Fruit fly (Drosophila melanogaster): Measurements from ENCODE around the gene Tmem43.

DNA sequence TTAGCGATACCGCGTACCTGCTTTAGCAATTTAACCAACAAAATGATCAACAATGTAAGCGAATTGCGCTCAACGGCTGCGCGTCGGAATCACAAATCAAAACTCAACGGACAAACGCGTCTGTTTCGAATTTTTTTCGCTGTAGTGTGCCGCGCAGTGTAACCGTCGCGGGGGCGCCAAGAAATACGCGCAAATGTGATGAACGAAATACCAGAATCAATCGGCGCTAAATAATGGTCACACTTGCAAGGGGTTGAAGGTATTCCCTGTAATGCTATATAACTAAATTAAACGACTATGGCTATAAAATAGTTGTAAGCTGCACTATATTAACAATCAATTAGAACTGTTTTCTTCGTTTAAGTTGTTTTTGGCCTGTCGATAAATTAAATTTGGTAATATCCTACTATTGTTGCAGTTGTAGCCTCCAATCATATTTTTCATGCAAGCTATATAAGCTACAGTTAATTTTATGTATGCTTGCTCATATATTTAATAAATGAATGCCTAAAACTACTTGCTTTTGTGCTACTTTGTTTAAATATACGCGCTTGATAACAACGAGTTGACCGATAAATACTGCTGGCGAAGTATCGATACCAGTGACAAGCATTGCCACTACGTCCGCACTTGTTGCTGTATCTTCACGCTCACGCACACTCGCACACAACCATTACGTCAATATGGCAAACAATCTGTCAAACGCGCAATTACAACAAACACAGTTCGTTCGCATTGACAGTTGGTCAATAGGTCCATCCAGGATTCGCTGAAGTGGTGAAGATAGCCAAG, 3.0 kb downstream of the Tmem43 start, which contains the start of the genes pbl and CG8281:
- TF ChIP-seq cic (GFP tag; optimal IDR thresholded peaks at IDR 0.05), result no peak
- TF ChIP-seq cnc (optimal IDR thresholded peaks at IDR 0.05), result no peak
- no peak for TF ChIP-seq tj (GFP tag; optimal IDR thresholded peaks at IDR 0.05)
- peak; percentile 20 for TF ChIP-seq Mnt (GFP tag; optimal IDR thresholded peaks at IDR 0.05)
- TF ChIP-seq Crg-1 (GFP tag; optimal IDR thresholded peaks at IDR 0.05), result peak; percentile 35
- no peak for TF ChIP-seq Clk (GFP tag; optimal IDR thresholded peaks at IDR 0.05)
- no peak for TF ChIP-seq Hr96 (GFP tag; optimal IDR thresholded peaks at IDR 0.05)
- peak; percentile 46 for TF ChIP-seq toe (GFP tag; optimal IDR thresholded peaks at IDR 0.05)
- TF ChIP-seq CG7101 (tag; optimal IDR thresholded peaks at IDR 0.05), result peak; percentile 27
- no peak for TF ChIP-seq kay (GFP tag; ENCODE audit: borderline replicate concordance)
- TF ChIP-seq CG14711 (tag; optimal IDR thresholded peaks at IDR 0.05), result peak; percentile 3
- TF ChIP-seq CG7045 (GFP tag; optimal IDR thresholded peaks at IDR 0.05), result peak; percentile 24
- peak; percentile 28 for TF ChIP-seq CG5204 (GFP tag; optimal IDR thresholded peaks at IDR 0.05)
- TF ChIP-seq CG1620 (GFP tag; optimal IDR thresholded peaks at IDR 0.05), result peak; percentile 19

Measured in whole organism, adult.